Fruit fly (Drosophila melanogaster) S2 (cell line): Measurements from ENCODE around the gene Ir67c.

Experiments used
- CG8478 ChIP-seq: fragments of >200 bp; optimal IDR thresholded peaks from 2 replicates; lab custom pipeline; 2018
- CTCF ChIP-seq, 2 experiments: fragments of >200 bp; optimal IDR thresholded peaks; 2 replicates each; lab custom pipeline; 2018

DNA sequence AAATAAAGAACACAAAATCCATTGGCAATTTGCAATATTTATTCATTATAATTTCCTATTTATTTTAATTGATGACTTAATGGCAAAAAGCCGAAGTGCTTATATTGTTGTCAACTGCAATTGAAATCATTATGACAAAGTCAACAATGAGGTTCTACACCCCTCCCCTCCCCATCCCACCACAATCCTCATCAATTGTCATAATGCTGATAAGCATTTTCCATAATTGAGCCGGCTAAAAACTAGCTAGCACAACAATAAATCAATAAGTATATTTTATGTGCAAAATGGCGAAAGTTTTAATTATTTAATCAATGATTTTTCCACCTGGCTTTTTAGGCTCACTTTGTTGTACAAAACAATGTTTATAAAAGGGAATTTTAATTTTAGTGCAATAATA is 51.0 kb downstream of the Ir67c start:
- TF ChIP-seq CG8478 (lab: Kevin White, UChicago) (no peak), CTCF (optimal IDR thresholded peaks at IDR 0.05; lab: Kevin White, UChicago) (no peak)
